Worm (Caenorhabditis elegans) whole organism, L1 larva: ENCODE results near the gene C08A9.3.

ENCODE experiments used
- Y116A8C.19 ChIP-seq: sonication (generic microtip); optimal IDR thresholded peaks from 2 replicates; lab custom pipeline; 2016; ENCODE audit warnings: missing compliant biosample characterization, missing genetic modification characterization, borderline replicate concordance
- aly-2 ChIP-seq: fragments of 150-350 bp; optimal IDR thresholded peaks from 2 replicates; lab custom pipeline; 2014; ENCODE audit warnings: missing biosample characterization, missing genetic modification characterization
- ama-1 ChIP-seq: fragments of 150-350 bp; optimal IDR thresholded peaks from 2 replicates; lab custom pipeline; 2014
- blmp-1 ChIP-seq: fragments of 150-350 bp; optimal IDR thresholded peaks from 2 replicates; lab custom pipeline; 2014; ENCODE audit warnings: missing biosample characterization, missing genetic modification characterization
- ceh-88 ChIP-seq: fragments of 200-800 bp; sonication (Bioruptor generic); IDR thresholded peaks from 2 replicates; pipeline ENCODE4 v1.3.6; 2022; ENCODE audit warnings: missing genetic modification characterization, missing compliant biosample characterization
- dpl-1 ChIP-seq, 3 experiments: fragments of 150-350 bp in 2 of 3; sonication (generic microtip) in 1 of 3; optimal IDR thresholded peaks; 2 replicates each; lab custom pipeline; 2014 to 2017; ENCODE audit warnings: missing biosample characterization in 3 of 3, missing genetic modification characterization in 3 of 3, missing genetic modification reagents in 3 of 3
- dsc-1 ChIP-seq: sonication (generic microtip); optimal IDR thresholded peaks from 2 replicates; lab custom pipeline; 2016; ENCODE audit warnings: mild to moderate bottlenecking, missing genetic modification characterization, missing compliant biosample characterization
- elt-2 ChIP-seq: sonication (generic microtip); optimal IDR thresholded peaks from 2 replicates; lab custom pipeline; 2016; ENCODE audit warnings: missing genetic modification characterization, mild to moderate bottlenecking, inconsistent platforms, missing compliant biosample characterization, missing genetic modification reagents
- elt-3 ChIP-seq, 6 experiments: fragments of 150-350 bp in 1 of 6; sonication (generic microtip); optimal IDR thresholded peaks; 2 replicates each; lab custom pipeline; 2017 to 2018; ENCODE audit warnings: missing biosample characterization in 6 of 6, missing genetic modification characterization in 6 of 6, inconsistent platforms in 1 of 6
- grh-1 ChIP-seq: fragments of 200-800 bp; sonication (Bioruptor generic); IDR thresholded peaks from 2 replicates; pipeline ENCODE4 v1.3.6; 2022; ENCODE audit warnings: missing genetic modification reagents, missing genetic modification characterization, missing compliant biosample characterization
- hlh-4 ChIP-seq: sonication (generic microtip); optimal IDR thresholded peaks from 2 replicates; lab custom pipeline; 2016; ENCODE audit warnings: mild to moderate bottlenecking, missing genetic modification characterization, missing compliant biosample characterization
- irx-1 ChIP-seq: sonication (generic microtip); optimal IDR thresholded peaks from 2 replicates; lab custom pipeline; 2016; ENCODE audit warnings: missing genetic modification characterization, missing compliant biosample characterization
- jun-1 ChIP-seq: fragments of 150-350 bp; optimal IDR thresholded peaks from 2 replicates; lab custom pipeline; 2014; ENCODE audit warnings: missing biosample characterization, missing genetic modification reagents, missing genetic modification characterization
- lin-14 ChIP-seq: fragments of 200-800 bp; sonication (Bioruptor generic); optimal IDR thresholded peaks from 2 replicates; lab custom pipeline; 2018; ENCODE audit warnings: mild to moderate bottlenecking, missing genetic modification characterization, moderate library complexity, missing compliant biosample characterization
- lin-15B ChIP-seq: fragments of 150-350 bp; sonication (generic microtip); optimal IDR thresholded peaks from 3 replicates; lab custom pipeline; 2014; ENCODE audit warnings: missing biosample characterization, missing genetic modification characterization
- lin-35 ChIP-seq, 2 experiments: fragments of 150-350 bp; optimal IDR thresholded peaks; 2 replicates each; lab custom pipeline; 2014; ENCODE audit warnings: missing biosample characterization in 2 of 2, missing genetic modification characterization in 2 of 2, missing genetic modification reagents in 2 of 2
- lsy-2 ChIP-seq, 2 experiments: fragments of 150-350 bp; optimal IDR thresholded peaks; 2 replicates each; lab custom pipeline; 2014; ENCODE audit warnings: missing biosample characterization in 2 of 2, missing genetic modification characterization in 2 of 2
- mdl-1 ChIP-seq, 2 experiments: fragments of 150-350 bp; optimal IDR thresholded peaks; 2 replicates each; lab custom pipeline; 2014 to 2017; ENCODE audit warnings: missing biosample characterization in 2 of 2, missing genetic modification characterization in 2 of 2, inconsistent platforms in 1 of 2
- mef-2 ChIP-seq: fragments of 150-350 bp; optimal IDR thresholded peaks from 2 replicates; lab custom pipeline; 2014; ENCODE audit warnings: missing biosample characterization, missing genetic modification characterization
- nhr-11 ChIP-seq: fragments of 150-350 bp; optimal IDR thresholded peaks from 2 replicates; lab custom pipeline; 2014; ENCODE audit warnings: missing biosample characterization, missing genetic modification characterization
- nhr-19 ChIP-seq: fragments of 200-800 bp; sonication (Bioruptor generic); conservative IDR thresholded peaks from 2 replicates; pipeline ENCODE4 v1.3.6; 2022; ENCODE audit warnings: missing genetic modification characterization, missing compliant biosample characterization
- nhr-20 ChIP-seq: sonication (generic microtip); optimal IDR thresholded peaks from 2 replicates; lab custom pipeline; 2016; ENCODE audit warnings: mild to moderate bottlenecking, missing genetic modification characterization, missing compliant biosample characterization
- nhr-47 ChIP-seq: sonication (generic microtip); optimal IDR thresholded peaks from 2 replicates; lab custom pipeline; 2016; ENCODE audit warnings: mild to moderate bottlenecking, missing genetic modification characterization, moderate library complexity, missing compliant biosample characterization
- nhr-71 ChIP-seq: sonication (generic microtip); optimal IDR thresholded peaks from 2 replicates; lab custom pipeline; 2016; ENCODE audit warnings: mild to moderate bottlenecking, missing genetic modification characterization, moderate library complexity, missing compliant biosample characterization
- nhr-76 ChIP-seq: sonication (generic microtip); optimal IDR thresholded peaks from 2 replicates; lab custom pipeline; 2017; ENCODE audit warnings: missing biosample characterization, missing genetic modification characterization
- nhr-84 ChIP-seq: sonication (generic microtip); optimal IDR thresholded peaks from 2 replicates; lab custom pipeline; 2017; ENCODE audit warnings: missing biosample characterization, missing genetic modification characterization
- nhr-85 ChIP-seq: sonication (generic microtip); peaks from one replicate; lab custom pipeline; 2016; ENCODE audit warnings: missing genetic modification characterization, inconsistent platforms, missing compliant biosample characterization
- pag-3 ChIP-seq: sonication (generic microtip); optimal IDR thresholded peaks from 2 replicates; lab custom pipeline; 2017; ENCODE audit warnings: missing genetic modification characterization, mild to moderate bottlenecking, missing compliant biosample characterization, antibody characterized with exemption, borderline replicate concordance; ENCODE audit not compliant: insufficient read depth
- pax-3 ChIP-seq: fragments of 200-800 bp; sonication (Bioruptor generic); optimal IDR thresholded peaks from 2 replicates; lab custom pipeline; 2018; ENCODE audit warnings: mild to moderate bottlenecking, missing genetic modification characterization, moderate library complexity, missing compliant biosample characterization
- pqm-1 ChIP-seq: sonication (generic microtip); optimal IDR thresholded peaks from 3 replicates; lab custom pipeline; 2017; ENCODE audit warnings: missing biosample characterization, missing genetic modification characterization
- rnt-1 ChIP-seq: sonication (generic microtip); optimal IDR thresholded peaks from 2 replicates; lab custom pipeline; 2016; ENCODE audit warnings: mild to moderate bottlenecking, missing genetic modification characterization, moderate library complexity, missing compliant biosample characterization
- skn-1 ChIP-seq: fragments of 150-350 bp; optimal IDR thresholded peaks from 2 replicates; lab custom pipeline; 2014; ENCODE audit warnings: missing biosample characterization, missing genetic modification characterization
- snpc-4 ChIP-seq: fragments of 150-350 bp; optimal IDR thresholded peaks from 2 replicates; lab custom pipeline; 2014; ENCODE audit warnings: missing biosample characterization, missing genetic modification characterization
- snu-23 ChIP-seq: sonication (generic microtip); optimal IDR thresholded peaks from 2 replicates; lab custom pipeline; 2016; ENCODE audit warnings: missing genetic modification characterization, missing compliant biosample characterization
- sox-4 ChIP-seq: sonication (generic microtip); optimal IDR thresholded peaks from 2 replicates; lab custom pipeline; 2016; ENCODE audit warnings: missing genetic modification characterization, missing compliant biosample characterization
- sptf-1 ChIP-seq: fragments of 150-350 bp; optimal IDR thresholded peaks from 2 replicates; lab custom pipeline; 2014; ENCODE audit warnings: missing biosample characterization, missing genetic modification characterization
- swsn-7 ChIP-seq: sonication (generic microtip); optimal IDR thresholded peaks from 2 replicates; lab custom pipeline; 2016; ENCODE audit warnings: missing genetic modification characterization, missing compliant biosample characterization
- tbx-2 ChIP-seq: sonication (generic microtip); optimal IDR thresholded peaks from 2 replicates; lab custom pipeline; 2016; ENCODE audit warnings: missing genetic modification characterization, missing compliant biosample characterization
- unc-130 ChIP-seq: fragments of 150-350 bp; optimal IDR thresholded peaks from 2 replicates; lab custom pipeline; 2017; ENCODE audit warnings: missing biosample characterization, missing genetic modification characterization, inconsistent platforms
- unc-30 ChIP-seq: sonication (generic microtip); optimal IDR thresholded peaks from 2 replicates; lab custom pipeline; 2017; ENCODE audit warnings: missing biosample characterization, missing genetic modification characterization
- vab-15 ChIP-seq: sonication (generic microtip); optimal IDR thresholded peaks from 2 replicates; lab custom pipeline; 2017; ENCODE audit warnings: missing genotype, mild to moderate bottlenecking, missing genetic modification characterization, missing compliant biosample characterization
- xbp-1 ChIP-seq: sonication (generic microtip); optimal IDR thresholded peaks from 2 replicates; lab custom pipeline; 2016; ENCODE audit warnings: missing genetic modification characterization, missing compliant biosample characterization
- zag-1 ChIP-seq: fragments of 150-350 bp; optimal IDR thresholded peaks from 2 replicates; lab custom pipeline; 2014; ENCODE audit warnings: missing biosample characterization, missing genetic modification characterization
- zip-4 ChIP-seq: fragments of 200-800 bp; sonication (Bioruptor generic); optimal IDR thresholded peaks from 2 replicates; lab custom pipeline; 2018; ENCODE audit warnings: mild to moderate bottlenecking, missing genetic modification characterization, moderate library complexity, missing compliant biosample characterization
- ztf-11 ChIP-seq, 2 experiments: sonication (generic microtip); optimal IDR thresholded peaks; 2 replicates each; lab custom pipeline; 2016 to 2017; ENCODE audit warnings: missing genetic modification characterization in 2 of 2, missing biosample characterization in 1 of 2, missing compliant biosample characterization in 1 of 2

C08A9.3 gene

DNA sequence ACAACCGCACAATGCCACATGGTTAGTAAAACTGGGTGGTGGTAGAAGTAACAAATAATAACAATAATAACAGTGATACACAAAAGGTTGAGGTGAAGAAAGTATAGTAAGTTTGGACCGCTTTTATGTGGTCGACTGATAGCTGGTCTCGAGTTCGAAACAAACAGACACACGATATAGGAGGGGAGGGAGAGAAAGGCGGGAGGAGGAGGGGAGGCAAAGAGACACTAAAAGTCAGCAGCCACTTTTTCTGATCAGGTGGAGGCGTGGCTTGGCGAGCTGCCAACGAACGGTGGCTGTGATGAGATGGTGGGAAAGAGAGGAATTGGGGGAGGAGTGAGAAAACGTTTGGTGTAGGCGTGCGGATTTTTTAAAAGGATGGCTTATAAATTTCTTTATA, 34.8 kb downstream of the C08A9.3 start:
- TF ChIP-seq lin-35 (GFP tag; optimal IDR thresholded peaks at IDR 0.05; lab: Kevin White, UChicago) (peak in 1 of 2 experiments; percentile 48), mef-2 (tag; lab: Kevin White, UChicago) (no peak), mdl-1 (tag; optimal IDR thresholded peaks at IDR 0.05; lab: Kevin White, UChicago) (peak in 1 of 2 experiments; percentile 55), pax-3 (tag; lab: Kevin White, UChicago) (no peak), nhr-11 (no peak), rnt-1 (peak; percentile 33), nhr-85 (tag; lab: Kevin White, UChicago) (peak; percentile 71), unc-130 (peak; percentile 38), pqm-1 (tag; lab: Kevin White, UChicago) (no peak), grh-1 (GFP tag; lab: Robert Waterston, UW) (no peak), lin-14 (GFP tag; lab: Kevin White, UChicago) (peak; percentile 58), nhr-20 (peak; percentile 33), nhr-76 (no peak), Y116A8C.19 (tag; lab: Kevin White, UChicago) (no peak), elt-2 (no peak), vab-15 (tag; lab: Kevin White, UChicago) (no peak), nhr-71 (tag; lab: Kevin White, UChicago) (peak; percentile 46), blmp-1 (tag; lab: Kevin White, UChicago) (peak; percentile 19), lsy-2 (tag; optimal IDR thresholded peaks at IDR 0.05; lab: Kevin White, UChicago) (peak in 1 of 2 experiments; percentile 20), snu-23 (GFP tag; lab: Kevin White, UChicago) (peak; percentile 19), dsc-1 (tag; lab: Kevin White, UChicago) (peak; percentile 6), skn-1 (tag; lab: Kevin White, UChicago) (no peak), elt-3 (tag; optimal IDR thresholded peaks at IDR 0.05; lab: Kevin White, UChicago) (peak in 1 of 6 experiments; percentile 6), irx-1 (tag; lab: Kevin White, UChicago) (no peak), nhr-19 (GFP tag; lab: Robert Waterston, UW) (peak; percentile 28), ama-1 (lab: Kevin White, UChicago) (peak; percentile 16), ztf-11 (tag; optimal IDR thresholded peaks at IDR 0.05; lab: Kevin White, UChicago) (no peak)

DNA sequence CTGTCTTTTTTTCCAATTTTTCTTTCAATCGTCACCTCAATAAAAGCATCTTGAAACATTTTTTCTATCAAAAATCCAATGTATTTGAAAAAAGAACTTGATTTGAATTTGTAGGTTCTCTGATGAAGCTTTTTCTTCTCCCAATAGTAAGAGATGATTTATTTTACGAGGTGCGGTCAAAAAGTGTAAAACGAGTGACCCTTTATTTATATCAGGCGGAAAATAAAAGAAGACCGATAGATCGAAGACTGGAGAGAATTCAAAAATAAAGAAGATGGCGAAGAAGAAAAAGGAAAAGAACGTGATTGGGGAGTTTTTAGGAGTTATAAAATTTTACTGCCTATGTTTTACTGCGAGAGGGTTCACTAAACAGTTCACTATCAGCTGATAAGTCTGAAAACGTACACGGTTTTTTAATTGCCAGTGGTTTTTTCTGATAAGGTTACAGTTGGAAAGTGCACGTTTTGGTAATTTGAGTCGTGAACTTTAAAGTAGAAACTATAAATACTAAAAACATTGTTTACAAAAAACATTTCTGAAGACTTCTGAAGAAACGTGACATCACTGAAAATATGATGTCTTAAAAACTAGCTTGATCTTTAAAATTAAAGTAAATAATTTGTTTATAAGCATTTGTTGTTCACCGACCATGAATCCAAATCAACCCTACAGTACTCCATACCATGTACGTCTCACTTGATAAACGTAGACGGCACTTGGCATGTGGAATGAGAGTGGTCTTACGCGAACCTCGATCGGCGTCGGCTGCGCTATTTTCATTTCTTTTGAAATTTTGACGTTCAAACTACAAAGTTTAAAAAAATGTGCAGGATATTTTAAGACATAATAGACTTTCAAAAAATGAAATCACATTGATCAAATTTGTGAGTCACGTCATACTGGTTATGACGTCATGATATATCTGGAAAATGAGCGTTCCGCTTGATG, 37.0 kb downstream of the C08A9.3 start:
- TF ChIP-seq nhr-76: no peak
- peak; percentile 30 for TF ChIP-seq snpc-4
- TF ChIP-seq nhr-71 (tag; lab: Kevin White, UChicago): peak; percentile 20
- no peak for TF ChIP-seq unc-30 (tag; lab: Kevin White, UChicago)
- no peak for TF ChIP-seq lin-35 (GFP tag; optimal IDR thresholded peaks at IDR 0.05; lab: Kevin White, UChicago)
- TF ChIP-seq nhr-85 (tag; lab: Kevin White, UChicago): peak; percentile 78
- no peak for TF ChIP-seq sox-4 (tag; lab: Kevin White, UChicago)
- peak; percentile 56 for TF ChIP-seq elt-2
- TF ChIP-seq zag-1 (tag; lab: Kevin White, UChicago): no peak
- TF ChIP-seq lin-14 (GFP tag; lab: Kevin White, UChicago): peak; percentile 41
- peak; percentile 21 for TF ChIP-seq blmp-1 (tag; lab: Kevin White, UChicago)
- TF ChIP-seq pag-3 (tag; lab: Kevin White, UChicago): no peak

DNA sequence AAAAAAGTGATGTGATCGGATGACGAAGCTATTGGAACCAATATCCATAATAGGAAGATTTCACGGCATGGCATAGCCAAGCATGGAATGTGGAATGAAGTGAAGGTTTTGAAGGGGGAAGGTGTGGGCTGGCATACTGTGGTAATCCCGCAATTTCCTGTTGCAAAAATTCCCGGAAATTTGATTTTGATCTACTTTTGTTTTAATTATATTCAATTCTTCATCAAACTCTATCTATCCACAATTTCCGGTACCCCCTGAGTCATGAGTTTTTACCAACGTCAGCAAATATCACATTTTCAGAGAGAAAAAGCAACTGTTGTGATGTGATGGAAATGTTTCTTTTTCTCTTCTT, 37.6 kb downstream of the C08A9.3 start, which contains the start of gene gcy-11:
Gene gcy-11 (minus strand): TSS at position 101 of the 355 bp plus-strand sequence.
- TF ChIP-seq unc-30 (tag; lab: Kevin White, UChicago) (no peak), pqm-1 (tag; lab: Kevin White, UChicago) (no peak), lin-35 (GFP tag; optimal IDR thresholded peaks at IDR 0.05; lab: Kevin White, UChicago) (no peak), snu-23 (GFP tag; lab: Kevin White, UChicago) (peak; percentile 6), tbx-2 (tag; lab: Kevin White, UChicago) (no peak), swsn-7 (tag; lab: Kevin White, UChicago) (no peak), nhr-85 (tag; lab: Kevin White, UChicago) (no peak), sptf-1 (tag; lab: Kevin White, UChicago) (no peak), blmp-1 (tag; lab: Kevin White, UChicago) (no peak), hlh-4 (no peak), zip-4 (no peak), nhr-47 (tag; lab: Kevin White, UChicago) (no peak), jun-1 (tag; lab: Kevin White, UChicago) (no peak), pag-3 (tag; lab: Kevin White, UChicago) (no peak), lin-15B (tag; lab: Kevin White, UChicago) (no peak), xbp-1 (tag; lab: Kevin White, UChicago) (no peak), nhr-76 (no peak), ceh-88 (GFP tag; lab: Robert Waterston, UW) (no peak), Y116A8C.19 (tag; lab: Kevin White, UChicago) (no peak), nhr-84 (no peak), pax-3 (tag; lab: Kevin White, UChicago) (no peak), nhr-19 (GFP tag; lab: Robert Waterston, UW) (no peak), lin-14 (GFP tag; lab: Kevin White, UChicago) (no peak), dpl-1 (GFP tag; optimal IDR thresholded peaks at IDR 0.05; lab: Kevin White, UChicago) (no peak), aly-2 (tag; lab: Kevin White, UChicago) (no peak)
